Worm (Caenorhabditis elegans): Measurements from ENCODE around the gene Y81G3A.1.

Y81G3A.1 gene

DNA sequence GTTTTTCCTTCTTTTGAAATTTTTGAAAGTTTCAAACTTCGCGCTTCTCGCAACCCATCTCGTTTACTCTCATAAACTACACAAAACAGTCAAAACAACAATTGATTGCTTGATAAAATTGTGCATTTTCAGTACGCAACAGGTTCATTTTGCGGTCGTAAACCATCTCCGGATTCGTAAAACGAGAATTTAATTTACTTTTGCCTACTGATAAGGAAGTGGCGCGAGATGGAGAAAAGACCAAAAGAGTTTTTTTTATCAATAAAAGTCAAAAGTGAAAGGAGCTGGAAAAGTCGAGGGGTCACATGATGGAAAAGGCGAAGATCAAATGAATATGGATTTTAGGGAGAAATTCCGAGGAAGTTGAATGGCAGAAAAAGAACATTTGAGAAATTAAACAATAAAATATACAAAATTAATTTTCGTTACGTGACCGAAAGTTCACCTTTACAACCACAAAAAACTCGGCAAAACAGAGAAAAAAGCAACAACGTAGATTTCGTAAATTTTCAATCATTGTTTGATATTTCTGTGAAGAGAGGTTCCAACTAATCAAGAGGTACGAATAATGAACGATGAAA, 4.8 kb downstream of the Y81G3A.1 start, which contains the start of gene F42G4.6 (continued):
- peak; percentile 78 for TF ChIP-seq hlh-11 (tag; optimal IDR thresholded peaks at IDR 0.05)
- peak; percentile 88 for TF ChIP-seq dve-1 (tag; optimal IDR thresholded peaks at IDR 0.05; ENCODE audit: insufficient read depth)
- no peak for TF ChIP-seq ceh-44 (GFP tag; IDR thresholded peaks at IDR 0.05)
- peak; percentile 36 for TF ChIP-seq nhr-77 (tag; optimal IDR thresholded peaks at IDR 0.05)
- peak; percentile 84 for TF ChIP-seq dmd-6 (GFP tag; IDR thresholded peaks at IDR 0.05)
- TF ChIP-seq T20F7.1 (GFP tag; optimal IDR thresholded peaks at IDR 0.05), result no peak
- TF ChIP-seq unc-39 (tag; optimal IDR thresholded peaks at IDR 0.05), result no peak
- TF ChIP-seq jun-1 (tag; optimal IDR thresholded peaks at IDR 0.05), result no peak
- peak; percentile 75 for TF ChIP-seq tra-1 (GFP tag; IDR thresholded peaks at IDR 0.05)
- TF ChIP-seq daf-16 (GFP tag; optimal IDR thresholded peaks at IDR 0.05), result no peak
- TF ChIP-seq daf-16 (tag; optimal IDR thresholded peaks at IDR 0.05), result peak; percentile 90
- no peak for TF ChIP-seq nhr-111 (GFP tag; optimal IDR thresholded peaks at IDR 0.05)
- peak; percentile 2 for TF ChIP-seq nhr-102 (tag; optimal IDR thresholded peaks at IDR 0.05)
- TF ChIP-seq nhr-28 (tag; optimal IDR thresholded peaks at IDR 0.05), result peak; percentile 71
- TF ChIP-seq ceh-20 (GFP tag; IDR thresholded peaks at IDR 0.05), result 0 out of 2 replicates have a peak, but pooled peaks have one; percentile 20
- no peak for TF ChIP-seq ceh-28 (tag; optimal IDR thresholded peaks at IDR 0.05)
- no peak for TF ChIP-seq lin-29 (GFP tag; IDR thresholded peaks at IDR 0.05)
- TF ChIP-seq F44E2.7 (GFP tag; IDR thresholded peaks at IDR 0.05), result no peak

DNA sequence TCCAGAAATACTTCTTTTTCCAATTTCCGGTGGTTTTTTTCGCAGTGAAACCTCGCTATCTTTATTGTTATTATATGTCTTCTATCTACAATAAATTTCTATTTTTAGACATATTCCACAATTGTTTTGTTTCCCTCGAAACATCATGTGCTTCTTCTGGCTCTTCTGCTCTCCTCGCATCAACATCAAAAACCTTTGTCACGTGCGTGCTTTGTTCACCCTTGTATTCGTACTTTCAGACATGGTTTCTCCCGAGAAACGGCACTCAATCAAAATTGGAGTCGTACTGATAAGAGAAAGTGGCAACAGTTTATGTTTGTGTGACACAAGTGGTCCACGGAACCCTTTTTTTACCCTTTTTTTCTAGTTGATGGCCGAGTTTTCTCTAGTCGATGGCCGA, 6.0 kb downstream of the Y81G3A.1 start:
- TF ChIP-seq ceh-20 (GFP tag; IDR thresholded peaks at IDR 0.05) (peak; percentile 71), daf-16 (GFP tag; optimal IDR thresholded peaks at IDR 0.05) (peak in 1 of 2 experiments; percentile 84), daf-16 (tag; optimal IDR thresholded peaks at IDR 0.05) (peak; percentile 99), lin-38 (GFP tag; IDR thresholded peaks at IDR 0.05) (peak; percentile 11; the same call in 1 of the 2 replicates), tra-1 (GFP tag; IDR thresholded peaks at IDR 0.05) (peak; percentile 78), set-16 (GFP tag; IDR thresholded peaks at IDR 0.05) (no peak), dmd-9 (GFP tag; IDR thresholded peaks at IDR 0.05) (no peak), nhr-77 (tag; optimal IDR thresholded peaks at IDR 0.05) (peak; percentile 55), nhr-10 (tag; optimal IDR thresholded peaks at IDR 0.05) (peak; percentile 11), lin-13 (GFP tag; optimal IDR thresholded peaks at IDR 0.05) (peak; percentile 9), zfp-3 (GFP tag; conservative IDR thresholded peaks at IDR 0.05) (0 out of 2 replicates have a peak, but pooled peaks have one; percentile 39), lin-1 (GFP tag; IDR thresholded peaks at IDR 0.05) (peak; percentile 86), hif-1 (tag; optimal IDR thresholded peaks at IDR 0.05) (peak in 1 of 2 experiments; percentile 27), skn-1 (tag; optimal IDR thresholded peaks at IDR 0.05) (no peak), aly-2 (tag; optimal IDR thresholded peaks at IDR 0.05) (no peak), mxl-2 (GFP tag; conservative IDR thresholded peaks at IDR 0.05) (peak; percentile 45; the same call in 1 of the 2 replicates), F37D6.2 (tag; optimal IDR thresholded peaks at IDR 0.05) (no peak), lsy-2 (tag; optimal IDR thresholded peaks at IDR 0.05) (no peak), madf-5 (GFP tag; IDR thresholded peaks at IDR 0.05) (no peak), nhr-28 (tag; optimal IDR thresholded peaks at IDR 0.05) (peak; percentile 91), unc-62 (GFP tag; optimal IDR thresholded peaks at IDR 0.05 in 1 of 2) (peak in 1 of 2 experiments; percentile 92), unc-62 (tag; optimal IDR thresholded peaks at IDR 0.05) (no peak), arid-1 (GFP tag; conservative IDR thresholded peaks at IDR 0.05) (no peak), php-3 (GFP tag; IDR thresholded peaks at IDR 0.05) (peak; percentile 97), mes-2 (tag; optimal IDR thresholded peaks at IDR 0.05; ENCODE audit: poor library complexity, severe bottlenecking) (peak; percentile 8), saeg-2 (GFP tag; IDR thresholded peaks at IDR 0.05) (peak; percentile 15; the same call in 1 of the 2 replicates), hlh-11 (tag; optimal IDR thresholded peaks at IDR 0.05) (peak; percentile 90), mdl-1 (tag; optimal IDR thresholded peaks at IDR 0.05) (peak in 1 of 2 experiments; percentile 67), dmd-6 (GFP tag; IDR thresholded peaks at IDR 0.05) (peak; percentile 93), nhr-237 (tag; optimal IDR thresholded peaks at IDR 0.05) (no peak), lin-15B (tag; optimal IDR thresholded peaks at IDR 0.05) (no peak), pqm-1 (tag; optimal IDR thresholded peaks at IDR 0.05) (peak; percentile 78), ztf-7 (tag; optimal IDR thresholded peaks at IDR 0.05) (no peak), nhr-102 (tag; optimal IDR thresholded peaks at IDR 0.05) (peak; percentile 80), dve-1 (tag; optimal IDR thresholded peaks at IDR 0.05; ENCODE audit: insufficient read depth) (peak; percentile 94), mdt-29 (GFP tag; IDR thresholded peaks at IDR 0.05) (0 out of 2 replicates have a peak, but pooled peaks have one; percentile 52), T26A8.4 (GFP tag; IDR thresholded peaks at IDR 0.05) (no peak), F26F4.8 (GFP tag; conservative IDR thresholded peaks at IDR 0.05) (no peak)
